Worm (Caenorhabditis elegans): ENCODE results near the gene R13A5.7.

DNA sequence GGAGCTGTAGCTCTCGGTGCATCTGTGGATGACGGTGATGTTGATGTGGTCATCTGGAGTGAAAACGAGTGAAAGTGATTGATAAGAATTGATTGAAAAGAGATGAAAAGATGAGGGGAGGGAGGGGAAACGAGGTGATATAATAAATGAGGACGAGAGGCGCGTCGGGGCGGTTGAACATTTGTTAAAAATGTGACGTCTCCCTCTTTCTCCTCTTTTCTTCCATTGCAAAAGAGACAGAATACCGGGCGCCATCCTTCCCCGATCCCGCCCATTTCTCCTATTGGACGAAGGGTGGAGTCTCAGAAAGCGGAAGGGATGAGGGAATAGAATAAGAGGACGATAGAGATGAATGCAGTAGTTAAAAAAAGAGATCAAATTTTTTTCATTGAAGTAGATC lies 35.3 kb downstream of the R13A5.7 start:
- TF ChIP-seq nhr-90 (tag; optimal IDR thresholded peaks at IDR 0.05) (no peak), unc-62 (GFP tag; optimal IDR thresholded peaks at IDR 0.05) (no peak), lin-35 (GFP tag; optimal IDR thresholded peaks at IDR 0.05) (no peak), rcor-1 (GFP tag; IDR thresholded peaks at IDR 0.05) (no peak), lin-40 (tag; optimal IDR thresholded peaks at IDR 0.05) (no peak), ccch-3 (GFP tag; optimal IDR thresholded peaks at IDR 0.05) (no peak), nfya-1 (tag; optimal IDR thresholded peaks at IDR 0.05; ENCODE audit: borderline replicate concordance, insufficient read depth) (no peak), rec-8 (tag; optimal IDR thresholded peaks at IDR 0.05) (no peak), F52B5.7 (tag; optimal IDR thresholded peaks at IDR 0.05) (no peak), pha-4 (tag; optimal IDR thresholded peaks at IDR 0.05) (no peak), ets-4 (GFP tag; optimal IDR thresholded peaks at IDR 0.05) (no peak), sea-2 (GFP tag; IDR thresholded peaks at IDR 0.05) (no peak), pbrm-1 (GFP tag; IDR thresholded peaks at IDR 0.05) (no peak)
